Fruit fly (Drosophila melanogaster) whole organism, embryonic: ENCODE measurements around the gene CG5938.

Source experiments
- ATbp ChIP-seq: fragments of 200-800 bp; sonication (Bioruptor generic); optimal IDR thresholded peaks from 2 replicates; lab custom pipeline; 2017; ENCODE audit warnings: missing biosample characterization, mild to moderate bottlenecking, missing genetic modification characterization, missing genetic modification reagents
- Bdp1 ChIP-seq: fragments of 200-800 bp; sonication (Bioruptor generic); optimal IDR thresholded peaks from 3 replicates; lab custom pipeline; 2016; ENCODE audit warnings: missing biosample characterization, missing genetic modification characterization
- Bteb2 ChIP-seq: fragments of 200-800 bp; sonication (Bioruptor generic); optimal IDR thresholded peaks from 2 replicates; lab custom pipeline; 2016; ENCODE audit warnings: missing biosample characterization, missing genetic modification characterization
- CG11093 ChIP-seq: fragments of 200-800 bp; sonication (Bioruptor generic); IDR thresholded peaks from 3 replicates; pipeline ENCODE4 v1.3.6; 2022; ENCODE audit warnings: missing biosample characterization, missing genetic modification characterization
- CG11695 ChIP-seq: fragments of 200-800 bp; sonication (Bioruptor generic); IDR thresholded peaks from 3 replicates; pipeline ENCODE4 v1.3.6; 2022; ENCODE audit warnings: missing biosample characterization, missing genetic modification characterization
- CG12299 ChIP-seq: fragments of 200-800 bp; sonication (Bioruptor generic); optimal IDR thresholded peaks from 2 replicates; lab custom pipeline; 2018; ENCODE audit warnings: missing biosample characterization, mild to moderate bottlenecking, missing genetic modification characterization
- CG12744 ChIP-seq: fragments of 200-800 bp; sonication (Bioruptor generic); optimal IDR thresholded peaks from 2 replicates; lab custom pipeline; 2016; ENCODE audit warnings: missing biosample characterization, missing genetic modification characterization
- CG13287 ChIP-seq: fragments of 200-800 bp; sonication (Bioruptor generic); IDR thresholded peaks from 2 replicates; pipeline ENCODE4 v1.3.6; 2022; ENCODE audit warnings: missing biosample characterization, missing genetic modification characterization; ENCODE audit not compliant: partially characterized antibody
- CG14860 ChIP-seq: fragments of 200-800 bp; sonication (Bioruptor generic); IDR thresholded peaks from 3 replicates; pipeline ENCODE4 v1.3.6; 2022; ENCODE audit warnings: missing biosample characterization, missing genetic modification characterization; ENCODE audit not compliant: partially characterized antibody
- CG15269 ChIP-seq: fragments of 200-800 bp; sonication (Bioruptor generic); optimal IDR thresholded peaks from 2 replicates; lab custom pipeline; 2018; ENCODE audit warnings: missing biosample characterization, mild to moderate bottlenecking, missing genetic modification characterization, moderate library complexity
- CG15514 ChIP-seq: fragments of 200-800 bp; sonication (Bioruptor generic); optimal IDR thresholded peaks from 3 replicates; lab custom pipeline; 2017; ENCODE audit warnings: missing biosample characterization, missing genetic modification characterization, mild to moderate bottlenecking, moderate library complexity, missing genetic modification reagents
- CG16863 ChIP-seq: fragments of 200-800 bp; sonication (Bioruptor generic); optimal IDR thresholded peaks from 3 replicates; lab custom pipeline; 2016; ENCODE audit warnings: missing biosample characterization, missing genetic modification characterization
- CG17186 ChIP-seq: fragments of 200-800 bp; sonication (Bioruptor generic); optimal IDR thresholded peaks from 3 replicates; lab custom pipeline; 2017; ENCODE audit warnings: missing biosample characterization, missing genetic modification reagents, missing genetic modification characterization
- CG2875 ChIP-seq: fragments of 200-800 bp; sonication (Bioruptor generic); optimal IDR thresholded peaks from 2 replicates; lab custom pipeline; 2017; ENCODE audit warnings: missing biosample characterization, mild to moderate bottlenecking, missing genetic modification characterization, missing genetic modification reagents
- CG3281 ChIP-seq: fragments of 200-800 bp; sonication (Bioruptor generic); optimal IDR thresholded peaks from 3 replicates; lab custom pipeline; 2017; ENCODE audit warnings: missing biosample characterization, mild to moderate bottlenecking, missing genetic modification characterization
- CG33557 ChIP-seq: fragments of 200-800 bp; sonication (Bioruptor generic); optimal IDR thresholded peaks from 2 replicates; lab custom pipeline; 2019; ENCODE audit warnings: missing biosample characterization, mild to moderate bottlenecking, missing genetic modification characterization, moderate library complexity
- CG3838 ChIP-seq: fragments of 200-800 bp; sonication (Bioruptor generic); optimal IDR thresholded peaks from 3 replicates; lab custom pipeline; 2016; ENCODE audit warnings: missing biosample characterization, missing genetic modification characterization
- CG42726 ChIP-seq: fragments of 200-800 bp; sonication (Bioruptor generic); IDR thresholded peaks from 2 replicates; pipeline ENCODE4 v1.3.6; 2022; ENCODE audit warnings: missing biosample characterization, missing genetic modification characterization; ENCODE audit not compliant: partially characterized antibody
- CG4424 ChIP-seq: fragments of 200-800 bp; sonication (Bioruptor generic); optimal IDR thresholded peaks from 3 replicates; lab custom pipeline; 2016; ENCODE audit warnings: missing biosample characterization, missing genetic modification characterization
- CG4854 ChIP-seq: fragments of 200-800 bp; sonication (Bioruptor generic); optimal IDR thresholded peaks from 2 replicates; lab custom pipeline; 2016; ENCODE audit warnings: missing biosample characterization, missing genetic modification characterization, inconsistent platforms
- CG8765 ChIP-seq: fragments of 200-800 bp; sonication (Bioruptor generic); IDR thresholded peaks from 2 replicates; pipeline ENCODE4 v1.3.6; 2022; ENCODE audit warnings: missing biosample characterization, missing genetic modification characterization
- CG9876 ChIP-seq: fragments of 200-800 bp; sonication (Bioruptor generic); optimal IDR thresholded peaks from 2 replicates; lab custom pipeline; 2016; ENCODE audit warnings: missing biosample characterization, missing genetic modification characterization
- D19B ChIP-seq: fragments of 200-800 bp; sonication (Bioruptor generic); optimal IDR thresholded peaks from 2 replicates; lab custom pipeline; 2017; ENCODE audit warnings: missing biosample characterization, mild to moderate bottlenecking, missing genetic modification characterization
- HHEX ChIP-seq: fragments of 200-800 bp; sonication (Bioruptor generic); optimal IDR thresholded peaks from 3 replicates; lab custom pipeline; 2017; ENCODE audit warnings: missing biosample characterization, mild to moderate bottlenecking, missing genetic modification characterization, missing genetic modification reagents
- Kr ChIP-seq: fragments of 200-800 bp; sonication (Bioruptor generic); optimal IDR thresholded peaks from 2 replicates; lab custom pipeline; 2017; ENCODE audit warnings: missing biosample characterization, mild to moderate bottlenecking, missing genetic modification characterization
- Lpt ChIP-seq: fragments of >200 bp; optimal IDR thresholded peaks from 2 replicates; lab custom pipeline; 2018; ENCODE audit warnings: missing biosample characterization, missing genetic modification characterization
- Med ChIP-seq: fragments of 200-800 bp; sonication (Bioruptor generic); peaks from one replicate; lab custom pipeline; 2016; ENCODE audit warnings: missing biosample characterization, missing genetic modification characterization, mild to moderate bottlenecking, inconsistent platforms, moderate library complexity
- NK7.1 ChIP-seq: fragments of 200-800 bp; sonication (Bioruptor generic); optimal IDR thresholded peaks from 3 replicates; lab custom pipeline; 2016; ENCODE audit warnings: missing biosample characterization, missing genetic modification characterization
- Oaz ChIP-seq: fragments of 200-800 bp; sonication (Bioruptor generic); IDR thresholded peaks from 2 replicates; pipeline ENCODE4 v1.3.6; 2022; ENCODE audit warnings: missing biosample characterization, missing genetic modification characterization
- Opbp ChIP-seq: fragments of 200-800 bp; sonication (Bioruptor generic); IDR thresholded peaks from 3 replicates; pipeline ENCODE4 v1.3.6; 2022; ENCODE audit warnings: missing biosample characterization, missing genetic modification characterization; ENCODE audit not compliant: partially characterized antibody
- Optix ChIP-seq: fragments of 200-800 bp; sonication (Bioruptor generic); IDR thresholded peaks from 3 replicates; pipeline ENCODE4 v1.3.6; 2022; ENCODE audit warnings: missing biosample characterization, missing genetic modification characterization
- Ptx1 ChIP-seq: fragments of 200-800 bp; sonication (Bioruptor generic); IDR thresholded peaks from 2 replicates; pipeline ENCODE4 v1.3.6; 2022; ENCODE audit warnings: missing biosample characterization, missing genetic modification characterization
- Side ChIP-seq: fragments of 200-800 bp; sonication (Bioruptor generic); optimal IDR thresholded peaks from 2 replicates; lab custom pipeline; 2016; ENCODE audit warnings: missing biosample characterization, missing genetic modification characterization
- Six4 ChIP-seq: fragments of 200-800 bp; sonication (Bioruptor generic); optimal IDR thresholded peaks from 2 replicates; lab custom pipeline; 2016; ENCODE audit warnings: missing biosample characterization, missing genetic modification characterization
- Sox100B ChIP-seq: fragments of 200-800 bp; sonication (Bioruptor generic); optimal IDR thresholded peaks from 3 replicates; lab custom pipeline; 2018; ENCODE audit warnings: missing biosample characterization, mild to moderate bottlenecking, missing genetic modification characterization
- Ssrp ChIP-seq: fragments of 200-800 bp; sonication (Bioruptor generic); optimal IDR thresholded peaks from 2 replicates; lab custom pipeline; 2018; ENCODE audit warnings: missing biosample characterization, mild to moderate bottlenecking, missing genetic modification characterization, moderate library complexity
- Taf1 ChIP-seq: fragments of 200-800 bp; sonication (Bioruptor generic); IDR thresholded peaks from 2 replicates; pipeline ENCODE4 v1.3.6; 2022; ENCODE audit warnings: missing biosample characterization, missing genetic modification characterization
- bsh ChIP-seq, 2 experiments: fragments of 200-800 bp; sonication (Bioruptor generic); optimal IDR thresholded peaks; 2 replicates each; lab custom pipeline; 2017 to 2018; ENCODE audit warnings: mild to moderate bottlenecking in 2 of 2, missing biosample characterization in 2 of 2, missing genetic modification characterization in 2 of 2, moderate library complexity in 1 of 2
- danr ChIP-seq: fragments of 200-800 bp; sonication (Bioruptor generic); IDR thresholded peaks from 2 replicates; pipeline ENCODE4 v1.3.6; 2022; ENCODE audit warnings: missing biosample characterization, missing genetic modification characterization
- dimm ChIP-seq: fragments of 200-800 bp; sonication (Bioruptor generic); IDR thresholded peaks from 2 replicates; pipeline ENCODE4 v1.3.6; 2022; ENCODE audit warnings: missing biosample characterization, missing genetic modification characterization
- gsb-n ChIP-seq: fragments of 200-800 bp; sonication (Bioruptor generic); optimal IDR thresholded peaks from 3 replicates; lab custom pipeline; 2018; ENCODE audit warnings: missing biosample characterization, mild to moderate bottlenecking, missing genetic modification characterization
- hth ChIP-seq: fragments of >200 bp; optimal IDR thresholded peaks from 2 replicates; lab custom pipeline; 2017; ENCODE audit warnings: inconsistent platforms
- prd ChIP-seq, 3 experiments: fragments of >200 bp in 2 of 3; fragments of 200-800 bp in 1 of 3; sonication (Bioruptor generic) in 1 of 3; optimal IDR thresholded peaks in 2 of 3; IDR thresholded peaks in 1 of 3; 2 replicates in 2 of 3; 3 replicates in 1 of 3; pipeline versions ENCODE4 v1.3.6 to Lab custom; 2017 to 2022; ENCODE audit warnings: missing biosample characterization in 1 of 3, missing genetic modification characterization in 1 of 3
- pros ChIP-seq: fragments of 200-800 bp; sonication (Bioruptor generic); optimal IDR thresholded peaks from 3 replicates; lab custom pipeline; 2019; ENCODE audit warnings: missing biosample characterization, mild to moderate bottlenecking, missing genetic modification characterization, moderate library complexity
- salm ChIP-seq: fragments of 200-800 bp; sonication (Bioruptor generic); optimal IDR thresholded peaks from 2 replicates; lab custom pipeline; 2018; ENCODE audit warnings: missing biosample characterization, mild to moderate bottlenecking, missing genetic modification characterization
- scrt ChIP-seq: fragments of 200-800 bp; sonication (Bioruptor generic); optimal IDR thresholded peaks from 2 replicates; lab custom pipeline; 2018; ENCODE audit warnings: missing biosample characterization, mild to moderate bottlenecking, missing genetic modification characterization, moderate library complexity
- sisA ChIP-seq: fragments of 200-800 bp; sonication (Bioruptor generic); IDR thresholded peaks from 2 replicates; pipeline ENCODE4 v1.3.6; 2022; ENCODE audit warnings: missing biosample characterization, missing genetic modification characterization
- tx ChIP-seq: fragments of 200-800 bp; sonication (Bioruptor generic); optimal IDR thresholded peaks from 2 replicates; lab custom pipeline; 2016; ENCODE audit warnings: missing biosample characterization, missing genetic modification characterization
- vnd ChIP-seq: fragments of 200-800 bp; sonication (Bioruptor generic); IDR thresholded peaks from 3 replicates; pipeline ENCODE4 v1.3.6; 2022; ENCODE audit warnings: missing biosample characterization, missing genetic modification characterization; ENCODE audit not compliant: partially characterized antibody
- zf30C ChIP-seq: fragments of 200-800 bp; sonication (Bioruptor generic); optimal IDR thresholded peaks from 3 replicates; lab custom pipeline; 2018; ENCODE audit warnings: missing biosample characterization, mild to moderate bottlenecking, missing genetic modification characterization

CG5938 gene

dm6 chr3R:27289638-27290037 lies 15.0 kb downstream of the CG5938 start (continued):
- peak; percentile 6 for TF ChIP-seq Bteb2 (GFP tag; lab: Kevin White, UChicago)
- no peak for TF ChIP-seq CG11093 (GFP tag; lab: Robert Waterston, UW)
- TF ChIP-seq Med: peak; percentile 93
- TF ChIP-seq CG11695 (GFP tag; lab: Robert Waterston, UW): 0 out of 3 replicates have a peak, but pooled peaks have one; percentile 27
- no peak for TF ChIP-seq CG14860
- peak; percentile 30; the same call in 1 of the 2 replicates for TF ChIP-seq CG8765 (GFP tag; lab: Robert Waterston, UW)
- peak; percentile 11 for TF ChIP-seq D19B
- TF ChIP-seq CG12299 (tag; lab: Kevin White, UChicago): no peak
- no peak for TF ChIP-seq Lpt
- no peak for TF ChIP-seq CG2875 (GFP tag; lab: Kevin White, UChicago)
- no peak for TF ChIP-seq Bdp1 (GFP tag; lab: Kevin White, UChicago)
- TF ChIP-seq Six4 (GFP tag; lab: Kevin White, UChicago): peak; percentile 5
- no peak for TF ChIP-seq Kr (GFP tag; lab: Kevin White, UChicago)
- no peak for TF ChIP-seq danr
- TF ChIP-seq CG17186 (GFP tag; lab: Kevin White, UChicago): no peak
- TF ChIP-seq CG16863 (GFP tag; lab: Kevin White, UChicago): no peak
- 0 out of 2 replicates have a peak, but pooled peaks have one; percentile 29 for TF ChIP-seq Taf1 (GFP tag; lab: Robert Waterston, UW)
- TF ChIP-seq CG12744 (GFP tag; lab: Kevin White, UChicago): no peak
- peak; percentile 25 for TF ChIP-seq Ssrp (tag; lab: Kevin White, UChicago)
- TF ChIP-seq Optix: no peak
- TF ChIP-seq salm (tag; lab: Kevin White, UChicago): no peak
- TF ChIP-seq CG3281 (GFP tag; lab: Kevin White, UChicago): peak; percentile 61
- no peak for TF ChIP-seq hth (lab: Kevin White, UChicago)
- TF ChIP-seq HHEX (GFP tag; lab: Kevin White, UChicago): peak; percentile 42
- no peak for TF ChIP-seq zf30C
- no peak for TF ChIP-seq Opbp
- TF ChIP-seq CG4854 (GFP tag; lab: Kevin White, UChicago): no peak
- no peak for TF ChIP-seq dimm (GFP tag; lab: Robert Waterston, UW)
- no peak for TF ChIP-seq Sox100B (GFP tag; lab: Kevin White, UChicago)
- peak; percentile 31; the same call in 1 of the 2 replicates for TF ChIP-seq Ptx1 (GFP tag; lab: Robert Waterston, UW)
- peak in 1 of 2 experiments; percentile 64 for TF ChIP-seq bsh (GFP tag; optimal IDR thresholded peaks at IDR 0.05; lab: Kevin White, UChicago)
- no peak for TF ChIP-seq NK7.1 (GFP tag; lab: Kevin White, UChicago)
- TF ChIP-seq pros (GFP tag; lab: Kevin White, UChicago): no peak
- peak; percentile 50 for TF ChIP-seq scrt (GFP tag; lab: Kevin White, UChicago)
- no peak for TF ChIP-seq CG9876 (GFP tag; lab: Kevin White, UChicago)
- TF ChIP-seq CG33557: peak; percentile 8
- TF ChIP-seq CG3838 (GFP tag; lab: Kevin White, UChicago): no peak
- TF ChIP-seq CG4424 (GFP tag; lab: Kevin White, UChicago): peak; percentile 14
- TF ChIP-seq prd (optimal IDR thresholded peaks at IDR 0.05; lab: Kevin White, UChicago): no peak
- TF ChIP-seq prd (GFP tag; IDR thresholded peaks at IDR 0.05; lab: Robert Waterston, UW): peak; percentile 38; the same call in 2 of the 3 replicates
- TF ChIP-seq sisA (GFP tag; lab: Robert Waterston, UW): peak; percentile 22; the same call in 1 of the 2 replicates
- peak; percentile 57 for TF ChIP-seq Side (GFP tag; lab: Kevin White, UChicago)
- no peak for TF ChIP-seq CG42726 (GFP tag; lab: Robert Waterston, UW)
- TF ChIP-seq ATbp (GFP tag; lab: Kevin White, UChicago): no peak
- no peak for TF ChIP-seq gsb-n (tag; lab: Kevin White, UChicago)
- TF ChIP-seq vnd (GFP tag; lab: Robert Waterston, UW): no peak
- peak; percentile 32 for TF ChIP-seq CG15269 (tag; lab: Kevin White, UChicago)
- no peak for TF ChIP-seq Oaz (GFP tag; lab: Robert Waterston, UW)
- no peak for TF ChIP-seq CG13287 (GFP tag; lab: Robert Waterston, UW)
- no peak for TF ChIP-seq tx (GFP tag; lab: Kevin White, UChicago)
- TF ChIP-seq CG15514: peak; percentile 15
